Fruit fly (Drosophila melanogaster) whole organism, embryonic: ENCODE data around the gene CG7766.

Experiments
- Atf3 ChIP-seq: fragments of 200-800 bp; sonication (Bioruptor generic); optimal IDR thresholded peaks from 3 replicates; lab custom pipeline; 2016; ENCODE audit warnings: missing biosample characterization, missing genetic modification characterization
- BtbVII ChIP-seq: fragments of 200-800 bp; sonication (Bioruptor generic); optimal IDR thresholded peaks from 3 replicates; lab custom pipeline; 2017; ENCODE audit warnings: missing biosample characterization, mild to moderate bottlenecking, missing genetic modification characterization
- CG10147 ChIP-seq: fragments of 200-800 bp; sonication (Bioruptor generic); optimal IDR thresholded peaks from 2 replicates; lab custom pipeline; 2019; ENCODE audit warnings: missing biosample characterization, mild to moderate bottlenecking, missing genetic modification characterization, moderate library complexity
- CG12769 ChIP-seq: fragments of 200-800 bp; sonication (Bioruptor generic); optimal IDR thresholded peaks from 2 replicates; lab custom pipeline; 2019; ENCODE audit warnings: missing biosample characterization, mild to moderate bottlenecking, missing genetic modification characterization, moderate library complexity
- CG12942 ChIP-seq: fragments of 200-800 bp; sonication (Bioruptor generic); optimal IDR thresholded peaks from 3 replicates; lab custom pipeline; 2016; ENCODE audit warnings: missing biosample characterization, missing genetic modification characterization
- CG13123 ChIP-seq: fragments of 200-800 bp; sonication (Bioruptor generic); optimal IDR thresholded peaks from 2 replicates; lab custom pipeline; 2016; ENCODE audit warnings: missing biosample characterization, missing genetic modification characterization
- CG14014 ChIP-seq: fragments of 200-800 bp; sonication (Bioruptor generic); IDR thresholded peaks from 2 replicates; pipeline ENCODE4 v1.3.6; 2022; ENCODE audit warnings: missing biosample characterization, missing genetic modification characterization
- CG16779 ChIP-seq: fragments of 200-800 bp; sonication (Bioruptor generic); IDR thresholded peaks from 2 replicates; pipeline ENCODE4 v1.3.6; 2022; ENCODE audit warnings: missing biosample characterization, missing genetic modification characterization
- CG17361 ChIP-seq: fragments of 200-800 bp; sonication (Bioruptor generic); IDR thresholded peaks from 3 replicates; pipeline ENCODE4 v1.3.6; 2022; ENCODE audit warnings: missing biosample characterization, missing genetic modification characterization
- CG18764 ChIP-seq: fragments of 200-800 bp; sonication (Bioruptor generic); optimal IDR thresholded peaks from 3 replicates; lab custom pipeline; 2016; ENCODE audit warnings: missing biosample characterization, missing genetic modification characterization
- CG2712 ChIP-seq: fragments of 200-800 bp; optimal IDR thresholded peaks from 3 replicates; lab custom pipeline; 2019; ENCODE audit warnings: missing biosample characterization, mild to moderate bottlenecking, missing genetic modification characterization, moderate library complexity
- CG3065 ChIP-seq: fragments of 200-800 bp; sonication (Bioruptor generic); optimal IDR thresholded peaks from 2 replicates; lab custom pipeline; 2016; ENCODE audit warnings: missing biosample characterization, missing genetic modification characterization
- CG3281 ChIP-seq: fragments of 200-800 bp; sonication (Bioruptor generic); optimal IDR thresholded peaks from 3 replicates; lab custom pipeline; 2017; ENCODE audit warnings: missing biosample characterization, mild to moderate bottlenecking, missing genetic modification characterization
- CG4820 ChIP-seq: fragments of 200-800 bp; sonication (Bioruptor generic); optimal IDR thresholded peaks from 3 replicates; lab custom pipeline; 2016; ENCODE audit warnings: missing biosample characterization, missing genetic modification characterization
- CG7987 ChIP-seq: fragments of 200-800 bp; sonication (Bioruptor generic); optimal IDR thresholded peaks from 2 replicates; lab custom pipeline; 2018; ENCODE audit warnings: missing biosample characterization, mild to moderate bottlenecking, missing genetic modification characterization, moderate library complexity
- CG8359 ChIP-seq: fragments of 200-800 bp; sonication (Bioruptor generic); optimal IDR thresholded peaks from 2 replicates; lab custom pipeline; 2017; ENCODE audit warnings: missing biosample characterization, mild to moderate bottlenecking, missing genetic modification characterization, borderline replicate concordance
- CG8478 ChIP-seq: fragments of >200 bp; optimal IDR thresholded peaks from 2 replicates; lab custom pipeline; 2018
- CG8924 ChIP-seq: fragments of 200-800 bp; optimal IDR thresholded peaks from 3 replicates; lab custom pipeline; 2019; ENCODE audit warnings: missing biosample characterization, mild to moderate bottlenecking, missing genetic modification characterization, moderate library complexity
- E2f2 ChIP-seq: fragments of 200-800 bp; sonication (Bioruptor generic); IDR thresholded peaks from 2 replicates; pipeline ENCODE4 v1.3.6; 2022; ENCODE audit warnings: missing biosample characterization, missing genetic modification characterization
- Eip74EF ChIP-seq, 2 experiments: fragments of 200-800 bp in 1 of 2; fragments of >200 bp in 1 of 2; sonication (Bioruptor generic) in 1 of 2; optimal IDR thresholded peaks; 2 replicates each; lab custom pipeline; 2017 to 2019; ENCODE audit warnings: missing biosample characterization in 2 of 2, missing genetic modification characterization in 2 of 2, mild to moderate bottlenecking in 1 of 2, moderate library complexity in 1 of 2
- Elba2 ChIP-seq: fragments of 200-800 bp; sonication (Bioruptor generic); optimal IDR thresholded peaks from 3 replicates; lab custom pipeline; 2016; ENCODE audit warnings: missing biosample characterization, missing genetic modification characterization
- HLH54F ChIP-seq: fragments of 200-800 bp; sonication (Bioruptor generic); optimal IDR thresholded peaks from 3 replicates; lab custom pipeline; 2016; ENCODE audit warnings: missing biosample characterization, missing genetic modification characterization
- Hmx ChIP-seq: fragments of 200-800 bp; sonication (Bioruptor generic); optimal IDR thresholded peaks from 2 replicates; lab custom pipeline; 2016; ENCODE audit warnings: missing biosample characterization, missing genetic modification characterization
- Hr3 ChIP-seq: fragments of 200-800 bp; sonication (Bioruptor generic); optimal IDR thresholded peaks from 3 replicates; lab custom pipeline; 2016; ENCODE audit warnings: missing biosample characterization, missing genetic modification characterization
- Med ChIP-seq: fragments of 200-800 bp; sonication (Bioruptor generic); peaks from one replicate; lab custom pipeline; 2016; ENCODE audit warnings: missing biosample characterization, missing genetic modification characterization, mild to moderate bottlenecking, inconsistent platforms, moderate library complexity
- Mes4 ChIP-seq: fragments of 200-800 bp; sonication (Bioruptor generic); optimal IDR thresholded peaks from 2 replicates; lab custom pipeline; 2016; ENCODE audit warnings: missing biosample characterization, missing genetic modification characterization
- NfI ChIP-seq: fragments of 200-800 bp; sonication (Bioruptor generic); optimal IDR thresholded peaks from 3 replicates; lab custom pipeline; 2018; ENCODE audit warnings: missing biosample characterization, mild to moderate bottlenecking, missing genetic modification characterization, moderate library complexity
- Rfx ChIP-seq: fragments of 200-800 bp; sonication (Bioruptor generic); IDR thresholded peaks from 2 replicates; pipeline ENCODE4 v1.3.6; 2022; ENCODE audit warnings: missing biosample characterization, missing genetic modification characterization
- Six4 ChIP-seq: fragments of 200-800 bp; sonication (Bioruptor generic); optimal IDR thresholded peaks from 2 replicates; lab custom pipeline; 2016; ENCODE audit warnings: missing biosample characterization, missing genetic modification characterization
- Spps ChIP-seq: fragments of 200-800 bp; sonication (Bioruptor generic); optimal IDR thresholded peaks from 2 replicates; lab custom pipeline; 2018; ENCODE audit warnings: missing biosample characterization, mild to moderate bottlenecking, missing genetic modification characterization
- Tbp ChIP-seq: fragments of >200 bp; optimal IDR thresholded peaks from 2 replicates; lab custom pipeline; 2018; ENCODE audit warnings: missing biosample characterization, missing genetic modification characterization
- ac ChIP-seq: fragments of 200-800 bp; sonication (Bioruptor generic); optimal IDR thresholded peaks from 3 replicates; lab custom pipeline; 2017; ENCODE audit warnings: missing biosample characterization, mild to moderate bottlenecking, missing genetic modification characterization
- ara ChIP-seq: fragments of 200-800 bp; sonication (Bioruptor generic); IDR thresholded peaks from 2 replicates; pipeline ENCODE4 v1.3.6; 2022; ENCODE audit warnings: missing biosample characterization, missing genetic modification characterization
- croc ChIP-seq: fragments of 200-800 bp; sonication (Bioruptor generic); conservative IDR thresholded peaks from 3 replicates; pipeline ENCODE4 v1.3.6; 2022; ENCODE audit warnings: missing biosample characterization, missing genetic modification characterization
- emc ChIP-seq: fragments of 200-800 bp; sonication (Bioruptor generic); optimal IDR thresholded peaks from 2 replicates; lab custom pipeline; 2016; ENCODE audit warnings: missing biosample characterization, missing genetic modification characterization
- ems ChIP-seq: fragments of 200-800 bp; sonication (Bioruptor generic); optimal IDR thresholded peaks from 3 replicates; lab custom pipeline; 2016; ENCODE audit warnings: missing biosample characterization, missing genetic modification characterization
- grn ChIP-seq: fragments of 200-800 bp; sonication (Bioruptor generic); optimal IDR thresholded peaks from 3 replicates; lab custom pipeline; 2017; ENCODE audit warnings: missing biosample characterization, missing genetic modification characterization
- hb ChIP-seq: fragments of 200-800 bp; sonication (Bioruptor generic); IDR thresholded peaks from 3 replicates; pipeline ENCODE4 v1.3.6; 2022; ENCODE audit warnings: missing biosample characterization, missing genetic modification characterization; ENCODE audit not compliant: partially characterized antibody
- inv ChIP-seq: fragments of 200-800 bp; sonication (Bioruptor generic); IDR thresholded peaks from 2 replicates; pipeline ENCODE4 v1.3.6; 2022; ENCODE audit warnings: missing biosample characterization, missing genetic modification characterization; ENCODE audit not compliant: partially characterized antibody
- jumu ChIP-seq: fragments of 200-800 bp; sonication (Bioruptor generic); optimal IDR thresholded peaks from 3 replicates; lab custom pipeline; 2016; ENCODE audit warnings: missing biosample characterization, missing genetic modification characterization
- pho ChIP-seq: fragments of 200-800 bp; sonication (Bioruptor generic); optimal IDR thresholded peaks from 2 replicates; lab custom pipeline; 2016; ENCODE audit warnings: missing biosample characterization, missing genetic modification characterization
- prd ChIP-seq, 3 experiments: fragments of >200 bp in 2 of 3; fragments of 200-800 bp in 1 of 3; sonication (Bioruptor generic) in 1 of 3; optimal IDR thresholded peaks in 2 of 3; IDR thresholded peaks in 1 of 3; 2 replicates in 2 of 3; 3 replicates in 1 of 3; pipeline versions ENCODE4 v1.3.6 to Lab custom; 2017 to 2022; ENCODE audit warnings: missing biosample characterization in 1 of 3, missing genetic modification characterization in 1 of 3
- psq ChIP-seq: fragments of 200-800 bp; sonication (Bioruptor generic); optimal IDR thresholded peaks from 2 replicates; lab custom pipeline; 2017; ENCODE audit warnings: missing biosample characterization, missing genetic modification characterization
- ro ChIP-seq: fragments of 200-800 bp; sonication (Bioruptor generic); IDR thresholded peaks from 2 replicates; pipeline ENCODE4 v1.3.6; 2022; ENCODE audit warnings: missing biosample characterization, missing genetic modification characterization
- sc ChIP-seq, 3 experiments: fragments of >200 bp in 2 of 3; fragments of 200-800 bp in 1 of 3; sonication (Bioruptor generic) in 1 of 3; optimal IDR thresholded peaks; 2 replicates in 2 of 3; 3 replicates in 1 of 3; lab custom pipeline; 2017; ENCODE audit warnings: mild to moderate bottlenecking in 1 of 3, missing biosample characterization in 1 of 3, missing genetic modification characterization in 1 of 3, missing genetic modification reagents in 1 of 3
- sim ChIP-seq: fragments of 200-800 bp; sonication (Bioruptor generic); IDR thresholded peaks from 2 replicates; pipeline ENCODE4 v1.3.6; 2022; ENCODE audit warnings: missing biosample characterization, missing genetic modification characterization
- sima ChIP-seq: fragments of 200-800 bp; sonication (Bioruptor generic); optimal IDR thresholded peaks from 2 replicates; lab custom pipeline; 2016; ENCODE audit warnings: missing biosample characterization, missing genetic modification characterization
- sisA ChIP-seq: fragments of 200-800 bp; sonication (Bioruptor generic); IDR thresholded peaks from 2 replicates; pipeline ENCODE4 v1.3.6; 2022; ENCODE audit warnings: missing biosample characterization, missing genetic modification characterization
- wdn ChIP-seq: fragments of 200-800 bp; sonication (Bioruptor generic); IDR thresholded peaks from 2 replicates; pipeline ENCODE4 v1.3.6; 2022; ENCODE audit warnings: missing biosample characterization, missing genetic modification characterization
- yki ChIP-seq: fragments of >200 bp; optimal IDR thresholded peaks from 3 replicates; lab custom pipeline; 2018

The CG7766 gene

DNA sequence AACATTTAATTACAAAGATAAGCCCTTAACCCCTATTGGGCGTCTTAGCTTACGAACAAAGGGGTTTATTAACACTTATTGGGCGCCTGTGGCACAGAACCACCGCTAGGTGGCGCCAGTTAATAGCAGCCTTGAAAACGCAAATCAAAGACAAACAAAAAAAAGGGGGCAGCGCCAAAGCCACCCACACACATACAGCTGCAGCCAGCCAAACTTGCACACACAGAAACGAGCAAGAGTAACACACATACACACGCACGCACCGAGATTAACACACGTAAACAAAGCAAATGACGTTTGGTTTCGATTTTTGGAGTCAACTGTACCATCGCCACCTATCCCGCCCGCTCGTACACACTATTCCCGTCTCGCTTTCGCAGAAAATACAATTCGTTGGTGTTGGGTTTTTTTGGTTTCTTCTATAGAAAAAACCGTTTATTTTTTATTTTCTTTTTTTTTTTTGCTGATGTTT lies 48.6 kb upstream of the CG7766 start (continued):
- no peak for TF ChIP-seq yki (lab: Kevin White, UChicago)
- TF ChIP-seq prd (optimal IDR thresholded peaks at IDR 0.05; lab: Kevin White, UChicago), result no peak
- 0 out of 3 replicates have a peak, but pooled peaks have one; percentile 39 for TF ChIP-seq prd (GFP tag; IDR thresholded peaks at IDR 0.05; lab: Robert Waterston, UW)
- no peak for TF ChIP-seq pho
- TF ChIP-seq ro, result no peak
- no peak for TF ChIP-seq CG8359 (GFP tag; lab: Kevin White, UChicago)
- no peak for TF ChIP-seq jumu (GFP tag; lab: Kevin White, UChicago)
- TF ChIP-seq grn, result no peak
- peak; percentile 59; the same call in 1 of the 2 replicates for TF ChIP-seq CG14014 (GFP tag; lab: Robert Waterston, UW)
- no peak for TF ChIP-seq Hmx (GFP tag; lab: Kevin White, UChicago)
- TF ChIP-seq Hr3 (GFP tag; lab: Kevin White, UChicago), result peak; percentile 17
- TF ChIP-seq CG10147 (GFP tag; lab: Kevin White, UChicago), result no peak
- no peak for TF ChIP-seq hb (GFP tag; lab: Robert Waterston, UW)
- TF ChIP-seq Six4 (GFP tag; lab: Kevin White, UChicago), result no peak
- peak; percentile 23; the same call in 1 of the 2 replicates for TF ChIP-seq sim (GFP tag; lab: Robert Waterston, UW)
- TF ChIP-seq croc (GFP tag; lab: Robert Waterston, UW), result no peak
- peak; percentile 53 for TF ChIP-seq CG3281
- TF ChIP-seq Eip74EF (GFP tag; optimal IDR thresholded peaks at IDR 0.05; lab: Kevin White, UChicago), result no peak
- TF ChIP-seq Atf3 (GFP tag; lab: Kevin White, UChicago), result no peak
- TF ChIP-seq CG17361, result 0 out of 3 replicates have a peak, but pooled peaks have one; percentile 18
- peak; percentile 91 for TF ChIP-seq Elba2 (GFP tag; lab: Kevin White, UChicago)
- TF ChIP-seq Tbp (GFP tag; lab: Kevin White, UChicago), result no peak
- no peak for TF ChIP-seq inv (GFP tag; lab: Robert Waterston, UW)
- TF ChIP-seq ara (GFP tag; lab: Robert Waterston, UW), result no peak
- peak; percentile 19 for TF ChIP-seq NfI (GFP tag; lab: Kevin White, UChicago)
- TF ChIP-seq CG4820, result no peak
- TF ChIP-seq CG12942 (GFP tag; lab: Kevin White, UChicago), result no peak
- TF ChIP-seq Spps, result no peak

DNA sequence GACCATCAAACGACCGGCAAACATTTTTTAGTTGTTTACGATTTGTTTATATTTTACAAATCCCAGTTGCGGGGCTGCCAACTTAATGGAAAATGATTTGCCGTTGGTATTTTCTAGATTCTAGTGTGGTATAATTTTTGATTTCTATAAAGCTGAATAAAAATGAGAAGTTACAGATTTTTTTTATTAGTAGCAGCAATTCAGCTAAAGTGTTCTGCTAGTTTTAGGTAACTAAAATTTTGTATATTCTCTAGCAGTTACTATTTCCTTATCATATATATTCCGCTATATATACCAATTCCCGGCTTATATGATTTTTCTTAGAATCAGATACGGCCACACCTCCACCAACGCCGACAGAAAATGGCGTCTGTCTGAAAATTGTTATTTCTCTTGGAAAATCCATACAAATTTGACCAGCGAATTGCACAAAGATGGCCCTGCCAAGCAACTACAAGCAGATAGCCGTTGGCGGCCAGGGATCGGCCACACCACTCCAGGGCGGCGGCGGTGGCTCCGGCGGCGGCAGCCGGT lies 45.5 kb upstream of the CG7766 start, which contains the start of the genes fh and Bap111:
fh (minus strand) TSS at position 83 of the 534 bp plus-strand sequence.
Bap111 (plus strand) TSS at position 321 of the 534 bp plus-strand sequence.
- no peak for TF ChIP-seq Spps
- TF ChIP-seq CG16779 (GFP tag; lab: Robert Waterston, UW), result no peak
- no peak for TF ChIP-seq Hmx (GFP tag; lab: Kevin White, UChicago)
- no peak for TF ChIP-seq sisA (GFP tag; lab: Robert Waterston, UW)
- TF ChIP-seq emc (GFP tag; lab: Kevin White, UChicago), result no peak
- no peak for TF ChIP-seq CG7987 (GFP tag; lab: Kevin White, UChicago)
- no peak for TF ChIP-seq CG8478
- TF ChIP-seq CG18764 (GFP tag; lab: Kevin White, UChicago), result no peak
- no peak for TF ChIP-seq HLH54F (GFP tag; lab: Kevin White, UChicago)
- TF ChIP-seq pho, result no peak
- no peak for TF ChIP-seq CG13123 (GFP tag; lab: Kevin White, UChicago)
- no peak for TF ChIP-seq yki (lab: Kevin White, UChicago)
- peak; percentile 54 for TF ChIP-seq Med (GFP tag; lab: Kevin White, UChicago)
- no peak for TF ChIP-seq psq (GFP tag; lab: Kevin White, UChicago)
- TF ChIP-seq wdn (GFP tag; lab: Robert Waterston, UW), result no peak
- no peak for TF ChIP-seq Rfx (GFP tag; lab: Robert Waterston, UW)
- peak; percentile 21; the same call in 1 of the 2 replicates for TF ChIP-seq E2f2 (GFP tag; lab: Robert Waterston, UW)
- TF ChIP-seq BtbVII (GFP tag; lab: Kevin White, UChicago), result no peak
- TF ChIP-seq CG3065, result no peak
- TF ChIP-seq sima (GFP tag; lab: Kevin White, UChicago), result no peak
- TF ChIP-seq ems (GFP tag; lab: Kevin White, UChicago), result no peak
- peak; percentile 27 for TF ChIP-seq CG8924 (tag; lab: Kevin White, UChicago)
- TF ChIP-seq CG12769 (tag; lab: Kevin White, UChicago), result no peak
- no peak for TF ChIP-seq sc (optimal IDR thresholded peaks at IDR 0.05; lab: Kevin White, UChicago)
- TF ChIP-seq sc (GFP tag; optimal IDR thresholded peaks at IDR 0.05; lab: Kevin White, UChicago), result no peak
- no peak for TF ChIP-seq CG3281
- TF ChIP-seq ac, result no peak
- TF ChIP-seq CG2712 (tag; lab: Kevin White, UChicago), result peak; percentile 42
- TF ChIP-seq Mes4 (GFP tag; lab: Kevin White, UChicago), result no peak
